Fruit fly (Drosophila melanogaster) whole organism, adult: ENCODE measurements around the gene CG31740.

Experiments
- CG1620 ChIP-seq: fragments of 200-800 bp; sonication (Bioruptor generic); optimal IDR thresholded peaks from 2 replicates; lab custom pipeline; 2016; ENCODE audit warnings: missing biosample characterization, missing genetic modification characterization
- CG33017 ChIP-seq: fragments of 200-800 bp; sonication (Bioruptor generic); optimal IDR thresholded peaks from 2 replicates; lab custom pipeline; 2018; ENCODE audit warnings: missing biosample characterization, mild to moderate bottlenecking, missing genetic modification characterization, moderate library complexity
- CG5204 ChIP-seq: fragments of 200-800 bp; sonication (Bioruptor generic); optimal IDR thresholded peaks from 2 replicates; lab custom pipeline; 2016; ENCODE audit warnings: missing biosample characterization, missing genetic modification characterization
- CG7045 ChIP-seq: fragments of 200-800 bp; sonication (Bioruptor generic); optimal IDR thresholded peaks from 2 replicates; lab custom pipeline; 2017; ENCODE audit warnings: missing biosample characterization, mild to moderate bottlenecking, missing genetic modification characterization
- Crg-1 ChIP-seq: fragments of 200-800 bp; sonication (Bioruptor generic); optimal IDR thresholded peaks from 2 replicates; lab custom pipeline; 2016; ENCODE audit warnings: missing biosample characterization, missing genetic modification characterization
- Hr96 ChIP-seq: fragments of 200-800 bp; sonication (Bioruptor generic); optimal IDR thresholded peaks from 2 replicates; lab custom pipeline; 2016; ENCODE audit warnings: missing biosample characterization, missing genetic modification characterization
- Mnt ChIP-seq: fragments of 200-800 bp; sonication (Bioruptor generic); optimal IDR thresholded peaks from 2 replicates; lab custom pipeline; 2016; ENCODE audit warnings: missing biosample characterization, mild to moderate bottlenecking, missing genetic modification characterization
- bab1 ChIP-seq: fragments of 200-800 bp; sonication (Bioruptor generic); optimal IDR thresholded peaks from 3 replicates; lab custom pipeline; 2019; ENCODE audit warnings: missing biosample characterization, mild to moderate bottlenecking, missing genetic modification characterization, moderate library complexity
- cic ChIP-seq: fragments of 200-800 bp; sonication (Bioruptor generic); optimal IDR thresholded peaks from 2 replicates; lab custom pipeline; 2017; ENCODE audit warnings: missing biosample characterization, mild to moderate bottlenecking, missing genetic modification characterization, moderate library complexity
- cnc ChIP-seq, 2 experiments: fragments of >200 bp; optimal IDR thresholded peaks; 2 replicates each; lab custom pipeline; 2017
- kay ChIP-seq: fragments of 200-800 bp; sonication (Bioruptor generic); peaks from one replicate; lab custom pipeline; 2016; ENCODE audit warnings: missing biosample characterization, missing genetic modification characterization, borderline replicate concordance
- ovo ChIP-seq: fragments of 200-800 bp; sonication (Bioruptor generic); optimal IDR thresholded peaks from 2 replicates; lab custom pipeline; 2016; ENCODE audit warnings: missing biosample characterization, missing genetic modification characterization
- toe ChIP-seq: fragments of 200-800 bp; sonication (Bioruptor generic); optimal IDR thresholded peaks from 2 replicates; lab custom pipeline; 2016; ENCODE audit warnings: missing biosample characterization, missing genetic modification characterization

DNA sequence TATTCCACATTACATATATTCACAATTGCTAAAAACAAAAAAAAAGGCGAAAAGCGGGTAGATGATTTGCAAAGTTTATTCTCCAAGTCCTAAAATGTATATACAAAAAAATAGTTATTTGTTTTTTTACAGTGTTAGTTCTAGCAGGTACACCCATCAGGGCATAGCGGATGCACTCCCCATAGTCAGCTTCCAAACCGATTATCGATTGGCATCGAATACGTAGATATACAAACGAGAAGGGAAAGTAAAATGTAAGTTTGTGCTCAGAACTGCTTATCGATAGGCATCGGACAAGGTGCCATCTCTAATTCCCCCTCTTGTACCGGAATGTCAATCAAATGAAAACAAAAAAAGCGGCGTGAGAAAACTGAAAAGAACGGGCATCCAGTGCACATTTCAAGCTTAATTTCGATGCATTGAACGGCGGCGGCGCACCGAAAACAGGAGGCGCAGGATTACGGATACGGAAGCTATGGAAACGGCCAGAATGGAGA, 45.6 kb upstream of the CG31740 start, which contains the start of gene CG5674:
- TF ChIP-seq CG7045 (GFP tag; lab: Kevin White, UChicago): no peak
- peak; percentile 12 for TF ChIP-seq bab1
- no peak for TF ChIP-seq Crg-1
- peak; percentile 18 for TF ChIP-seq CG33017 (tag; lab: Kevin White, UChicago)
- no peak for TF ChIP-seq ovo (GFP tag; lab: Kevin White, UChicago)
- no peak for TF ChIP-seq cnc (optimal IDR thresholded peaks at IDR 0.05; lab: Kevin White, UChicago)
- no peak for TF ChIP-seq cic (GFP tag; lab: Kevin White, UChicago)
- TF ChIP-seq CG1620 (GFP tag; lab: Kevin White, UChicago): peak; percentile 11
- TF ChIP-seq Mnt (GFP tag; lab: Kevin White, UChicago): no peak
- no peak for TF ChIP-seq Hr96 (GFP tag; lab: Kevin White, UChicago)
- TF ChIP-seq toe: peak; percentile 3
- TF ChIP-seq kay (GFP tag; lab: Kevin White, UChicago): no peak
- TF ChIP-seq CG5204 (GFP tag; lab: Kevin White, UChicago): no peak
